Worm (Caenorhabditis elegans) whole organism, L1 larva: ENCODE data around the gene F53F4.18.

Experiments used
- C16A3.4 ChIP-seq: fragments of 150-350 bp; optimal IDR thresholded peaks from 2 replicates; lab custom pipeline; 2014; ENCODE audit warnings: missing biosample characterization, missing genetic modification characterization
- C34B4.2 ChIP-seq: sonication (generic microtip); optimal IDR thresholded peaks from 2 replicates; lab custom pipeline; 2017; ENCODE audit warnings: mild to moderate bottlenecking, missing genetic modification characterization, missing compliant biosample characterization
- F16B12.6 ChIP-seq: fragments of 150-350 bp; optimal IDR thresholded peaks from 2 replicates; lab custom pipeline; 2014; ENCODE audit warnings: missing biosample characterization, missing genetic modification characterization
- aha-1 ChIP-seq: fragments of 150-350 bp; optimal IDR thresholded peaks from 2 replicates; lab custom pipeline; 2014; ENCODE audit warnings: missing biosample characterization, missing genetic modification characterization
- ama-1 ChIP-seq: fragments of 150-350 bp; optimal IDR thresholded peaks from 2 replicates; lab custom pipeline; 2014
- blmp-1 ChIP-seq: fragments of 150-350 bp; optimal IDR thresholded peaks from 2 replicates; lab custom pipeline; 2014; ENCODE audit warnings: missing biosample characterization, missing genetic modification characterization
- ceh-63 ChIP-seq: fragments of 200-800 bp; sonication (Bioruptor generic); optimal IDR thresholded peaks from 2 replicates; lab custom pipeline; 2018; ENCODE audit warnings: mild to moderate bottlenecking, missing genetic modification characterization, missing compliant biosample characterization
- ceh-82 ChIP-seq, 3 experiments: fragments of 150-350 bp in 1 of 3; sonication (generic microtip) in 2 of 3; optimal IDR thresholded peaks; 2 replicates each; lab custom pipeline; 2014 to 2017; ENCODE audit warnings: missing biosample characterization in 3 of 3, missing genetic modification characterization in 3 of 3
- ceh-88 ChIP-seq: fragments of 200-800 bp; sonication (Bioruptor generic); IDR thresholded peaks from 2 replicates; pipeline ENCODE4 v1.3.6; 2022; ENCODE audit warnings: missing genetic modification characterization, missing compliant biosample characterization
- ceh-90 ChIP-seq: sonication (generic microtip); optimal IDR thresholded peaks from 2 replicates; lab custom pipeline; 2016; ENCODE audit warnings: missing genetic modification characterization, missing compliant biosample characterization
- ces-1 ChIP-seq: fragments of 150-350 bp; optimal IDR thresholded peaks from 2 replicates; lab custom pipeline; 2014; ENCODE audit warnings: missing biosample characterization, missing genetic modification reagents, missing genetic modification characterization
- dpl-1 ChIP-seq, 3 experiments: fragments of 150-350 bp in 2 of 3; sonication (generic microtip) in 1 of 3; optimal IDR thresholded peaks; 2 replicates each; lab custom pipeline; 2014 to 2017; ENCODE audit warnings: missing biosample characterization in 3 of 3, missing genetic modification characterization in 3 of 3, missing genetic modification reagents in 3 of 3
- egl-13 ChIP-seq: sonication (generic microtip); optimal IDR thresholded peaks from 2 replicates; lab custom pipeline; 2016; ENCODE audit warnings: missing genotype, missing genetic modification reagents, missing genetic modification characterization, missing compliant biosample characterization
- egl-27 ChIP-seq, 2 experiments: fragments of 150-350 bp in 1 of 2; sonication (generic microtip); optimal IDR thresholded peaks; 3 replicates each; lab custom pipeline; 2017 to 2018; ENCODE audit warnings: missing biosample characterization in 2 of 2, missing genetic modification characterization in 2 of 2, missing genetic modification reagents in 2 of 2
- elt-2 ChIP-seq: sonication (generic microtip); optimal IDR thresholded peaks from 2 replicates; lab custom pipeline; 2016; ENCODE audit warnings: missing genetic modification characterization, mild to moderate bottlenecking, inconsistent platforms, missing compliant biosample characterization, missing genetic modification reagents
- elt-3 ChIP-seq, 6 experiments: fragments of 150-350 bp in 1 of 6; sonication (generic microtip); optimal IDR thresholded peaks; 2 replicates each; lab custom pipeline; 2017 to 2018; ENCODE audit warnings: missing biosample characterization in 6 of 6, missing genetic modification characterization in 6 of 6, inconsistent platforms in 1 of 6
- ets-5 ChIP-seq: fragments of 200-800 bp; sonication (Bioruptor generic); IDR thresholded peaks from 2 replicates; pipeline ENCODE4 v1.3.6; 2022; ENCODE audit warnings: missing genetic modification characterization, missing compliant biosample characterization
- fkh-4 ChIP-seq: sonication (generic microtip); optimal IDR thresholded peaks from 2 replicates; lab custom pipeline; 2016; ENCODE audit warnings: missing compliant biosample characterization, missing genetic modification characterization, borderline replicate concordance
- fos-1 ChIP-seq: fragments of 150-350 bp; optimal IDR thresholded peaks from 2 replicates; lab custom pipeline; 2014; ENCODE audit warnings: missing biosample characterization, missing genetic modification characterization
- grh-1 ChIP-seq: fragments of 200-800 bp; sonication (Bioruptor generic); IDR thresholded peaks from 2 replicates; pipeline ENCODE4 v1.3.6; 2022; ENCODE audit warnings: missing genetic modification reagents, missing genetic modification characterization, missing compliant biosample characterization
- hlh-4 ChIP-seq: sonication (generic microtip); optimal IDR thresholded peaks from 2 replicates; lab custom pipeline; 2016; ENCODE audit warnings: mild to moderate bottlenecking, missing genetic modification characterization, missing compliant biosample characterization
- hpl-2 ChIP-seq: fragments of 150-350 bp; optimal IDR thresholded peaks from 2 replicates; lab custom pipeline; 2014; ENCODE audit warnings: missing biosample characterization, missing genetic modification reagents, missing genetic modification characterization
- lin-13 ChIP-seq: fragments of 150-350 bp; optimal IDR thresholded peaks from 2 replicates; lab custom pipeline; 2014; ENCODE audit warnings: missing biosample characterization, missing genetic modification reagents, missing genetic modification characterization
- lin-14 ChIP-seq: fragments of 200-800 bp; sonication (Bioruptor generic); optimal IDR thresholded peaks from 2 replicates; lab custom pipeline; 2018; ENCODE audit warnings: mild to moderate bottlenecking, missing genetic modification characterization, moderate library complexity, missing compliant biosample characterization
- lin-15B ChIP-seq: fragments of 150-350 bp; sonication (generic microtip); optimal IDR thresholded peaks from 3 replicates; lab custom pipeline; 2014; ENCODE audit warnings: missing biosample characterization, missing genetic modification characterization
- lin-39 ChIP-seq: fragments of 150-350 bp; optimal IDR thresholded peaks from 2 replicates; lab custom pipeline; 2014; ENCODE audit warnings: missing biosample characterization, missing genetic modification reagents, missing genetic modification characterization
- lir-3 ChIP-seq: sonication (generic microtip); optimal IDR thresholded peaks from 2 replicates; lab custom pipeline; 2016; ENCODE audit warnings: mild to moderate bottlenecking, missing genetic modification characterization, moderate library complexity, missing compliant biosample characterization; ENCODE audit not compliant: poor library complexity
- lsy-2 ChIP-seq, 2 experiments: fragments of 150-350 bp; optimal IDR thresholded peaks; 2 replicates each; lab custom pipeline; 2014; ENCODE audit warnings: missing biosample characterization in 2 of 2, missing genetic modification characterization in 2 of 2
- mep-1 ChIP-seq: fragments of 150-350 bp; optimal IDR thresholded peaks from 2 replicates; lab custom pipeline; 2014; ENCODE audit warnings: missing biosample characterization, missing genetic modification characterization
- nhr-12 ChIP-seq: sonication (generic microtip); optimal IDR thresholded peaks from 2 replicates; lab custom pipeline; 2017; ENCODE audit warnings: missing biosample characterization, missing genetic modification characterization
- nhr-237 ChIP-seq: fragments of 150-350 bp; optimal IDR thresholded peaks from 2 replicates; lab custom pipeline; 2014; ENCODE audit warnings: missing biosample characterization, missing genetic modification characterization
- nhr-28 ChIP-seq: fragments of 150-350 bp; optimal IDR thresholded peaks from 2 replicates; lab custom pipeline; 2014; ENCODE audit warnings: missing biosample characterization, missing genetic modification characterization
- nhr-47 ChIP-seq: sonication (generic microtip); optimal IDR thresholded peaks from 2 replicates; lab custom pipeline; 2016; ENCODE audit warnings: mild to moderate bottlenecking, missing genetic modification characterization, moderate library complexity, missing compliant biosample characterization
- nhr-71 ChIP-seq: sonication (generic microtip); optimal IDR thresholded peaks from 2 replicates; lab custom pipeline; 2016; ENCODE audit warnings: mild to moderate bottlenecking, missing genetic modification characterization, moderate library complexity, missing compliant biosample characterization
- nhr-76 ChIP-seq: sonication (generic microtip); optimal IDR thresholded peaks from 2 replicates; lab custom pipeline; 2017; ENCODE audit warnings: missing biosample characterization, missing genetic modification characterization
- nhr-77 ChIP-seq: fragments of 150-350 bp; optimal IDR thresholded peaks from 2 replicates; lab custom pipeline; 2014; ENCODE audit warnings: missing biosample characterization, missing genetic modification characterization
- nhr-84 ChIP-seq: sonication (generic microtip); optimal IDR thresholded peaks from 2 replicates; lab custom pipeline; 2017; ENCODE audit warnings: missing biosample characterization, missing genetic modification characterization
- nhr-85 ChIP-seq: sonication (generic microtip); peaks from one replicate; lab custom pipeline; 2016; ENCODE audit warnings: missing genetic modification characterization, inconsistent platforms, missing compliant biosample characterization
- pqm-1 ChIP-seq: sonication (generic microtip); optimal IDR thresholded peaks from 3 replicates; lab custom pipeline; 2017; ENCODE audit warnings: missing biosample characterization, missing genetic modification characterization
- snu-23 ChIP-seq: sonication (generic microtip); optimal IDR thresholded peaks from 2 replicates; lab custom pipeline; 2016; ENCODE audit warnings: missing genetic modification characterization, missing compliant biosample characterization
- sox-4 ChIP-seq: sonication (generic microtip); optimal IDR thresholded peaks from 2 replicates; lab custom pipeline; 2016; ENCODE audit warnings: missing genetic modification characterization, missing compliant biosample characterization
- sptf-1 ChIP-seq: fragments of 150-350 bp; optimal IDR thresholded peaks from 2 replicates; lab custom pipeline; 2014; ENCODE audit warnings: missing biosample characterization, missing genetic modification characterization
- swsn-7 ChIP-seq: sonication (generic microtip); optimal IDR thresholded peaks from 2 replicates; lab custom pipeline; 2016; ENCODE audit warnings: missing genetic modification characterization, missing compliant biosample characterization
- tlp-1 ChIP-seq: fragments of 150-350 bp; optimal IDR thresholded peaks from 2 replicates; lab custom pipeline; 2014; ENCODE audit warnings: missing biosample characterization, missing genetic modification characterization
- unc-30 ChIP-seq: sonication (generic microtip); optimal IDR thresholded peaks from 2 replicates; lab custom pipeline; 2017; ENCODE audit warnings: missing biosample characterization, missing genetic modification characterization
- unc-62 ChIP-seq: fragments of 150-350 bp; optimal IDR thresholded peaks from 2 replicates; lab custom pipeline; 2014; ENCODE audit warnings: missing biosample characterization, missing genetic modification reagents, missing genetic modification characterization
- unc-86 ChIP-seq: sonication (generic microtip); optimal IDR thresholded peaks from 2 replicates; lab custom pipeline; 2016; ENCODE audit warnings: missing genetic modification characterization, missing compliant biosample characterization
- vab-15 ChIP-seq: sonication (generic microtip); optimal IDR thresholded peaks from 2 replicates; lab custom pipeline; 2017; ENCODE audit warnings: missing genotype, mild to moderate bottlenecking, missing genetic modification characterization, missing compliant biosample characterization
- zag-1 ChIP-seq: fragments of 150-350 bp; optimal IDR thresholded peaks from 2 replicates; lab custom pipeline; 2014; ENCODE audit warnings: missing biosample characterization, missing genetic modification characterization
- ztf-11 ChIP-seq, 2 experiments: sonication (generic microtip); optimal IDR thresholded peaks; 2 replicates each; lab custom pipeline; 2016 to 2017; ENCODE audit warnings: missing genetic modification characterization in 2 of 2, missing biosample characterization in 1 of 2, missing compliant biosample characterization in 1 of 2
- ztf-4 ChIP-seq: fragments of 150-350 bp; optimal IDR thresholded peaks from 2 replicates; lab custom pipeline; 2014; ENCODE audit warnings: missing biosample characterization, missing genetic modification characterization

F53F4.18 gene

DNA sequence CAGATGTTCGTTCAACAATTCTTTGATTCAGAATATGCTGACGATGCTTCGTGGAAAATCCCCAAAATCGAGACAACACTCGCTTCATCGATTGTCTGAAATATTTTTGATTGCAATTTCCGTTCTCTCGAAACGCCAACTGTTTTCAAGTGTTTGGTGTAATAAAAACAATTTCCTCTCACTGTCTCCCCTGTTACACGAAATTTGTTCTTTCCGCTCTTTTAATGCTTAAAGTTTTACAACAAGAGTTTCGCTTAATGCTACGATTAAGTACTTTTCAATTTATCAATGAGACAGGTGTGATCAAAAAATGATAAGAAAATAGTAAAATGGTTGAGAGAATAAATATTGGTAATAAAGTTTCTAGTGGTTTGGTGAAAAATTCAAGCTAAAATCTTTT is 33.6 kb upstream of the F53F4.18 start, which contains the start of gene C56A3.6:
TSS of gene C56A3.6 (minus strand) at position 101 of the 400 bp plus-strand sequence.
- TF ChIP-seq ztf-11 (tag; optimal IDR thresholded peaks at IDR 0.05; lab: Kevin White, UChicago): no peak
- no peak for TF ChIP-seq nhr-28 (tag; lab: Kevin White, UChicago)
- TF ChIP-seq blmp-1 (tag; lab: Kevin White, UChicago): no peak
- no peak for TF ChIP-seq lin-14 (GFP tag; lab: Kevin White, UChicago)
- no peak for TF ChIP-seq tlp-1
- TF ChIP-seq hpl-2: no peak
- TF ChIP-seq C16A3.4 (tag; lab: Kevin White, UChicago): no peak
- no peak for TF ChIP-seq grh-1 (GFP tag; lab: Robert Waterston, UW)
- no peak for TF ChIP-seq dpl-1 (GFP tag; optimal IDR thresholded peaks at IDR 0.05; lab: Kevin White, UChicago)
- TF ChIP-seq C34B4.2 (tag; lab: Kevin White, UChicago): no peak
- TF ChIP-seq egl-27 (tag; optimal IDR thresholded peaks at IDR 0.05; lab: Kevin White, UChicago): no peak
- no peak for TF ChIP-seq snu-23 (GFP tag; lab: Kevin White, UChicago)
- TF ChIP-seq lin-15B: no peak
- no peak for TF ChIP-seq nhr-85 (tag; lab: Kevin White, UChicago)
- no peak for TF ChIP-seq ets-5
- TF ChIP-seq unc-86 (tag; lab: Kevin White, UChicago): no peak
- TF ChIP-seq vab-15 (tag; lab: Kevin White, UChicago): no peak
- TF ChIP-seq ceh-82 (tag; optimal IDR thresholded peaks at IDR 0.05; lab: Kevin White, UChicago): no peak
- TF ChIP-seq fos-1 (tag; lab: Kevin White, UChicago): no peak

DNA sequence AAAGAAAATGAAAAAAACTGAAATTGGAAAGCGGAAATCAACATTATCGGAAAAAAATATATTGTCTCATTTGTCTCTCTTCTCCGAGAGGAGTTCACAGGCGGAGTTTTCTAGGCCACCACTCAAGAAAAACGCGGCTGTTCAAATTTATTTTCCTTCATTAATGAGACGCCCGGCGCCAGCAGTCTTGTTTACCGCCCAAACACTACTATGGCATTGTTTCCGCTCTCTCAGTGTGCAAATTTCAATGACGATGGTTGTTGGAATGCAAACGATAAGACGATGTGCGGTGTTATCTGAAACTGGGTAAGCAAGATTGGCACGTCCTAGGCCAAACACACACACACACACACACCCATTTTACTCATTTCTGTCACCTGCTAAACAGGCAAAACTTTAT is 33.2 kb upstream of the F53F4.18 start, which contains the start of gene cav-2:
TSS of gene cav-2 (plus strand) at position 359 of the 400 bp plus-strand sequence.
- TF ChIP-seq unc-30 (tag; lab: Kevin White, UChicago) (no peak), fos-1 (tag; lab: Kevin White, UChicago) (peak; percentile 72), C16A3.4 (tag; lab: Kevin White, UChicago) (peak; percentile 63), ceh-88 (GFP tag; lab: Robert Waterston, UW) (0 out of 2 replicates have a peak, but pooled peaks have one; percentile 29), ceh-90 (tag; lab: Kevin White, UChicago) (peak; percentile 97), blmp-1 (tag; lab: Kevin White, UChicago) (peak; percentile 46), nhr-12 (tag; lab: Kevin White, UChicago) (no peak), egl-13 (tag; lab: Kevin White, UChicago) (peak; percentile 94), elt-2 (peak; percentile 80), nhr-76 (tag; lab: Kevin White, UChicago) (no peak), swsn-7 (peak; percentile 86), ztf-4 (tag; lab: Kevin White, UChicago) (no peak), ama-1 (lab: Kevin White, UChicago) (no peak), lsy-2 (tag; optimal IDR thresholded peaks at IDR 0.05; lab: Kevin White, UChicago) (peak; percentile 83 to 84), nhr-71 (tag; lab: Kevin White, UChicago) (peak; percentile 93), nhr-77 (tag; lab: Kevin White, UChicago) (peak; percentile 10), ets-5 (no peak), aha-1 (tag; lab: Kevin White, UChicago) (no peak), unc-62 (GFP tag; lab: Kevin White, UChicago) (no peak), mep-1 (tag; lab: Kevin White, UChicago) (peak; percentile 68), lin-39 (peak; percentile 68), hlh-4 (tag; lab: Kevin White, UChicago) (peak; percentile 61), unc-86 (tag; lab: Kevin White, UChicago) (peak; percentile 75), nhr-47 (peak; percentile 91), zag-1 (tag; lab: Kevin White, UChicago) (no peak), lin-13 (GFP tag; lab: Kevin White, UChicago) (peak; percentile 65), nhr-237 (peak; percentile 56), lir-3 (tag; lab: Kevin White, UChicago) (peak; percentile 96), ces-1 (GFP tag; lab: Kevin White, UChicago) (no peak), tlp-1 (no peak), dpl-1 (GFP tag; optimal IDR thresholded peaks at IDR 0.05; lab: Kevin White, UChicago) (peak; percentile 92 to 99 (median 96)), ceh-63 (GFP tag; lab: Kevin White, UChicago) (no peak), pqm-1 (peak; percentile 86), fkh-4 (tag; lab: Kevin White, UChicago) (peak; percentile 98), elt-3 (tag; optimal IDR thresholded peaks at IDR 0.05; lab: Kevin White, UChicago) (peak in 2 of 6 experiments; percentile 38 to 78), F16B12.6 (tag; lab: Kevin White, UChicago) (no peak), nhr-84 (tag; lab: Kevin White, UChicago) (no peak), nhr-28 (tag; lab: Kevin White, UChicago) (no peak), sox-4 (tag; lab: Kevin White, UChicago) (peak; percentile 92), hpl-2 (no peak), sptf-1 (tag; lab: Kevin White, UChicago) (no peak)
